Fruit fly (Drosophila melanogaster): ENCODE measurements around the gene Ir7f.
A peak's percentile ranks its signal among the peaks of the same experiment; 100 is the strongest.

Gene Ir7f

dm6 chrX:7892539-7892899, 8.7 kb upstream of the Ir7f start (continued):
- no peak for TF ChIP-seq CG2129 (GFP tag; IDR thresholded peaks at IDR 0.05; ENCODE audit: partially characterized antibody)
- TF ChIP-seq Oaz (GFP tag; IDR thresholded peaks at IDR 0.05): no peak
- TF ChIP-seq oc (tag; optimal IDR thresholded peaks at IDR 0.05): no peak
- no peak for TF ChIP-seq sob (GFP tag; IDR thresholded peaks at IDR 0.05)
- TF ChIP-seq CG18764 (GFP tag; optimal IDR thresholded peaks at IDR 0.05): no peak
- no peak for TF ChIP-seq lab (GFP tag; optimal IDR thresholded peaks at IDR 0.05)
- no peak for TF ChIP-seq wek (GFP tag; optimal IDR thresholded peaks at IDR 0.05)
- TF ChIP-seq lbe (GFP tag; optimal IDR thresholded peaks at IDR 0.05): no peak
- 0 out of 2 replicates have a peak, but pooled peaks have one; percentile 10 for TF ChIP-seq Ptx1 (GFP tag; IDR thresholded peaks at IDR 0.05)
- no peak for TF ChIP-seq Eip74EF (GFP tag; optimal IDR thresholded peaks at IDR 0.05)
- no peak for TF ChIP-seq zen2 (GFP tag; IDR thresholded peaks at IDR 0.05; ENCODE audit: partially characterized antibody)
- no peak for TF ChIP-seq stc (GFP tag; IDR thresholded peaks at IDR 0.05)
- TF ChIP-seq mld (GFP tag; IDR thresholded peaks at IDR 0.05; ENCODE audit: partially characterized antibody): no peak
- TF ChIP-seq CG17802 (tag; optimal IDR thresholded peaks at IDR 0.05): no peak
- no peak for TF ChIP-seq NFAT (GFP tag; IDR thresholded peaks at IDR 0.05)
- no peak for TF ChIP-seq CG3163 (GFP tag; optimal IDR thresholded peaks at IDR 0.05)
- TF ChIP-seq hb (GFP tag; IDR thresholded peaks at IDR 0.05; ENCODE audit: partially characterized antibody): no peak
- no peak for TF ChIP-seq maf-S (GFP tag; optimal IDR thresholded peaks at IDR 0.05)
- TF ChIP-seq zfh1 (GFP tag; IDR thresholded peaks at IDR 0.05): no peak
- TF ChIP-seq amos (GFP tag; IDR thresholded peaks at IDR 0.05; ENCODE audit: partially characterized antibody): no peak
- TF ChIP-seq ewg (GFP tag; optimal IDR thresholded peaks at IDR 0.05): no peak
- no peak for TF ChIP-seq Nf-YC (tag; optimal IDR thresholded peaks at IDR 0.05)
- TF ChIP-seq vfl (GFP tag; optimal IDR thresholded peaks at IDR 0.05): no peak
- no peak for TF ChIP-seq lmd (GFP tag; IDR thresholded peaks at IDR 0.05)
- no peak for TF ChIP-seq CG10959 (GFP tag; IDR thresholded peaks at IDR 0.05)
- no peak for TF ChIP-seq lov (optimal IDR thresholded peaks at IDR 0.05)
- no peak for TF ChIP-seq lov (GFP tag; IDR thresholded peaks at IDR 0.05)
- TF ChIP-seq gsb (GFP tag; IDR thresholded peaks at IDR 0.05): no peak
- peak; percentile 5 for TF ChIP-seq nmo (GFP tag; optimal IDR thresholded peaks at IDR 0.05)

dm6 chrX:7891596-7892538, 8.0 kb upstream of the Ir7f start, which contains the start of gene Nek2:
Gene Nek2 (minus strand): TSS chrX:7891646.
- no peak for TF ChIP-seq CG12155 (GFP tag; optimal IDR thresholded peaks at IDR 0.05)
- peak; percentile 37 for TF ChIP-seq CG12391 (tag; optimal IDR thresholded peaks at IDR 0.05)
- peak; percentile 8 for TF ChIP-seq CG18262 (tag; optimal IDR thresholded peaks at IDR 0.05)
- 0 out of 3 replicates have a peak, but pooled peaks have one; percentile 37 for TF ChIP-seq CG2199 (GFP tag; IDR thresholded peaks at IDR 0.05)
- TF ChIP-seq CG12744 (GFP tag; optimal IDR thresholded peaks at IDR 0.05): no peak
- TF ChIP-seq Mad (GFP tag; optimal IDR thresholded peaks at IDR 0.05): no peak
- no peak for TF ChIP-seq CG4707 (GFP tag; optimal IDR thresholded peaks at IDR 0.05)
- no peak for TF ChIP-seq fu2 (GFP tag; optimal IDR thresholded peaks at IDR 0.05)
- peak; percentile 4 for TF ChIP-seq HLHmδ (GFP tag; optimal IDR thresholded peaks at IDR 0.05)
- no peak for TF ChIP-seq Elba2 (GFP tag; optimal IDR thresholded peaks at IDR 0.05)
- TF ChIP-seq dm (GFP tag; optimal IDR thresholded peaks at IDR 0.05): no peak
- TF ChIP-seq CG4328 (GFP tag; optimal IDR thresholded peaks at IDR 0.05): no peak
- TF ChIP-seq stc (GFP tag; IDR thresholded peaks at IDR 0.05): no peak
- no peak for TF ChIP-seq CG18011 (GFP tag; optimal IDR thresholded peaks at IDR 0.05)
- TF ChIP-seq dmrt11E (tag; optimal IDR thresholded peaks at IDR 0.05): peak; percentile 17
- TF ChIP-seq CG3407 (GFP tag; optimal IDR thresholded peaks at IDR 0.05): no peak
- TF ChIP-seq tna (GFP tag; IDR thresholded peaks at IDR 0.05; ENCODE audit: partially characterized antibody): no peak
- peak; percentile 66 for TF ChIP-seq D (optimal IDR thresholded peaks at IDR 0.05)
- no peak for TF ChIP-seq D (GFP tag; optimal IDR thresholded peaks at IDR 0.05)
- TF ChIP-seq Ptx1 (GFP tag; IDR thresholded peaks at IDR 0.05): no peak
- TF ChIP-seq C15 (GFP tag; IDR thresholded peaks at IDR 0.05): no peak
- TF ChIP-seq insv (GFP tag; optimal IDR thresholded peaks at IDR 0.05): peak in 1 of 2 experiments; percentile 77
- peak; percentile 5 for TF ChIP-seq phol (tag; optimal IDR thresholded peaks at IDR 0.05)
